Worm (Caenorhabditis elegans) whole organism, L4 larva: ENCODE measurements around the gene irld-22.

ENCODE experiments used
- nhr-25 ChIP-seq: sonication (generic microtip); optimal IDR thresholded peaks from 2 replicates; lab custom pipeline; 2017; ENCODE audit warnings: missing genetic modification characterization, mild to moderate bottlenecking, missing compliant biosample characterization, antibody characterized with exemption, moderate library complexity, borderline replicate concordance; ENCODE audit not compliant: insufficient read depth
- pha-4 ChIP-seq, 2 experiments: fragments of 150-350 bp in 1 of 2; fragments of 200-800 bp in 1 of 2; sonication (Bioruptor generic) in 1 of 2; IDR thresholded peaks in 1 of 2; optimal IDR thresholded peaks in 1 of 2; 2 replicates each; pipeline versions ENCODE4 v1.3.6 to Lab custom; 2014 to 2022; ENCODE audit warnings: missing genetic modification characterization in 2 of 2, missing genetic modification reagents in 2 of 2, missing biosample characterization in 1 of 2, missing compliant biosample characterization in 1 of 2

DNA sequence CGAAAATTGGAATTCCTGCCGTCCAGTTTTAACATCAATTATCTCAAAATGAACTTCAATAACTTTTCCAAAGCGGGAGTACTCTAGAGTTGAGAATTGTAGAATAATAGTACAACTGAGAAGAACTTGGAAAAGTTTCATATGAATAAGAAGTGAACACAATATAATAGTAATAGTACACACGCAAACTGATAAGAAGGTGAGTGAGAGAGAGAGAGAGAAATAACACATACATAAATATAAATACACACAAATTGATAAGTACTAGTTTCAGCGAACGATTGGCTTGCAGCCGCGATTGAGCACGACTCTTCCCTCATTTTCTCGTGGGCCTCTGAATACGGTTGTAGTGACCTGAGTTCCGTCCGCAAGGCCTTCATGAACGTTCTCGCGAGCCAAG lies 10.9 kb downstream of the irld-22 start, which contains the start of gene C17E7.13:
- TF ChIP-seq pha-4 (GFP tag; IDR thresholded peaks at IDR 0.05; lab: Robert Waterston, UW) (no peak), pha-4 (tag; optimal IDR thresholded peaks at IDR 0.05; lab: Kevin White, UChicago) (no peak), nhr-25 (no peak)
